Worm (Caenorhabditis elegans) whole organism, mixed stage, embryonic: ENCODE measurements around the gene nspc-14.

ENCODE experiments used
- ham-2 ChIP-seq: fragments of 200-800 bp; sonication (Bioruptor generic); optimal IDR thresholded peaks from 2 replicates; lab custom pipeline; 2018; ENCODE audit warnings: mild to moderate bottlenecking, missing genetic modification characterization, missing compliant biosample characterization
- mab-5 ChIP-seq: fragments of 150-350 bp; optimal IDR thresholded peaks from 2 replicates; lab custom pipeline; 2014; ENCODE audit warnings: missing biosample characterization, missing genetic modification characterization
- mep-1 ChIP-seq: fragments of 150-350 bp; optimal IDR thresholded peaks from 2 replicates; lab custom pipeline; 2017; ENCODE audit warnings: missing biosample characterization, missing genetic modification reagents, missing genetic modification characterization, inconsistent platforms
- nhr-12 ChIP-seq: fragments of 150-350 bp; optimal IDR thresholded peaks from 2 replicates; lab custom pipeline; 2014; ENCODE audit warnings: missing biosample characterization, missing genetic modification characterization
- nhr-76 ChIP-seq: sonication (generic microtip); optimal IDR thresholded peaks from 2 replicates; lab custom pipeline; 2017; ENCODE audit warnings: missing biosample characterization, missing genetic modification characterization
- pha-4 ChIP-seq: fragments of 150-350 bp; optimal IDR thresholded peaks from 2 replicates; lab custom pipeline; 2018; ENCODE audit warnings: missing biosample characterization, missing genetic modification reagents, missing genetic modification characterization
- unc-39 ChIP-seq: fragments of 150-350 bp; optimal IDR thresholded peaks from 2 replicates; lab custom pipeline; 2014; ENCODE audit warnings: missing biosample characterization, missing genetic modification characterization
- unc-62 ChIP-seq: fragments of 150-350 bp; optimal IDR thresholded peaks from 2 replicates; lab custom pipeline; 2014; ENCODE audit warnings: missing biosample characterization, missing genetic modification reagents, missing genetic modification characterization
- ztf-11 ChIP-seq: fragments of 150-350 bp; optimal IDR thresholded peaks from 2 replicates; lab custom pipeline; 2014; ENCODE audit warnings: missing biosample characterization, missing genetic modification characterization

ce11 chrX:12321357-12321756 is 37.5 kb downstream of the nspc-14 start, which contains the start of gene F17A2.13:
- no peak for TF ChIP-seq mep-1 (tag; lab: Kevin White, UChicago)
- TF ChIP-seq nhr-12 (tag; lab: Kevin White, UChicago) = no peak
- TF ChIP-seq ztf-11 = no peak
- TF ChIP-seq ham-2 = no peak
- TF ChIP-seq unc-62 (GFP tag; lab: Kevin White, UChicago) = no peak
- no peak for TF ChIP-seq pha-4 (tag; lab: Kevin White, UChicago)
- no peak for TF ChIP-seq unc-39 (tag; lab: Kevin White, UChicago)
- no peak for TF ChIP-seq mab-5 (tag; lab: Kevin White, UChicago)
- no peak for TF ChIP-seq nhr-76 (tag; lab: Kevin White, UChicago)
